Worm (Caenorhabditis elegans): ENCODE measurements around the gene Y94H6A.5.

- no peak for TF ChIP-seq jun-1 (tag; optimal IDR thresholded peaks at IDR 0.05)
- no peak for TF ChIP-seq nhr-77 (tag; optimal IDR thresholded peaks at IDR 0.05)
- no peak for TF ChIP-seq unc-86 (tag; optimal IDR thresholded peaks at IDR 0.05)
- no peak for TF ChIP-seq egl-27 (tag; optimal IDR thresholded peaks at IDR 0.05)
- TF ChIP-seq snpc-4 (tag; optimal IDR thresholded peaks at IDR 0.05): no peak
- TF ChIP-seq nhr-11 (tag; optimal IDR thresholded peaks at IDR 0.05): no peak
- TF ChIP-seq hlh-17 (GFP tag; optimal IDR thresholded peaks at IDR 0.05; ENCODE audit: borderline replicate concordance): no peak
- no peak for TF ChIP-seq ztf-4 (tag; optimal IDR thresholded peaks at IDR 0.05)
- no peak for TF ChIP-seq pqm-1 (tag; optimal IDR thresholded peaks at IDR 0.05)
- no peak for TF ChIP-seq elt-2 (tag; optimal IDR thresholded peaks at IDR 0.05)
Measured at ce11 chrIV:2650031-2650430, 53.7 kb downstream of the Y94H6A.5 start.

Measured in whole organism, L1 larva.